Worm (Caenorhabditis elegans) whole organism, L1 larva: Measurements from ENCODE around the gene C07H6.2.

ENCODE experiments used
- ama-1 ChIP-seq: fragments of 150-350 bp; optimal IDR thresholded peaks from 2 replicates; lab custom pipeline; 2014
- blmp-1 ChIP-seq: fragments of 150-350 bp; optimal IDR thresholded peaks from 2 replicates; lab custom pipeline; 2014; ENCODE audit warnings: missing biosample characterization, missing genetic modification characterization
- egl-13 ChIP-seq: sonication (generic microtip); optimal IDR thresholded peaks from 2 replicates; lab custom pipeline; 2016; ENCODE audit warnings: missing genotype, missing genetic modification reagents, missing genetic modification characterization, missing compliant biosample characterization
- elt-2 ChIP-seq: sonication (generic microtip); optimal IDR thresholded peaks from 2 replicates; lab custom pipeline; 2016; ENCODE audit warnings: missing genetic modification characterization, mild to moderate bottlenecking, inconsistent platforms, missing compliant biosample characterization, missing genetic modification reagents
- pqm-1 ChIP-seq: sonication (generic microtip); optimal IDR thresholded peaks from 3 replicates; lab custom pipeline; 2017; ENCODE audit warnings: missing biosample characterization, missing genetic modification characterization

DNA sequence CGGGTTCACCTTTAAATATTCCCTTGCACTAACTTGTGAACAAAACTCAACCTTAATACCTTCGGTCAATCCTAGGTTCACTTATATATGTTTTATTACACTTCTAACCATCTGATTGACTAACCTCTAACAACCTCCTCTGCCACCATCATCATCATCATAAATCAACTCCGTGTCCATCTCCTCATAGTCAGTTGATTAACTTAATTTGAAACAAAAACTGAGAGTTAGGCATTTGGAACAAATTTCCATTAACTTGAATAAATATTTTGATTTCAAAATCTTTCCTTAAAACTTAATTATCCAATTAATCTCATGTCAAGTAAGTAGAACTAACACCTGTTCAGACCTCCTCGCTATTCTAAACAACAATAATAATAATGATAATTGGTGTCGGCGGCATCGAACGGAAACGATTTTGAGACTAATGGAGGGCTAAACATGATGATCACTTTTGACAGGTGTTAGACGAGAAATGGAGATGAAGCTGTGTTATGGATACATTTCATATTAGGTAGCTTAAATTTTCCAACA, 33.0 kb downstream of the C07H6.2 start:
- TF ChIP-seq ama-1 (lab: Kevin White, UChicago) (no peak), pqm-1 (tag; lab: Kevin White, UChicago) (no peak), blmp-1 (peak; percentile 6), elt-2 (tag; lab: Kevin White, UChicago) (no peak), egl-13 (no peak)
